Fruit fly (Drosophila melanogaster) whole organism, embryonic: ENCODE results near the gene CG33258.

Experiments
- ATbp ChIP-seq: fragments of 200-800 bp; sonication (Bioruptor generic); optimal IDR thresholded peaks from 2 replicates; lab custom pipeline; 2017; ENCODE audit warnings: missing biosample characterization, mild to moderate bottlenecking, missing genetic modification characterization, missing genetic modification reagents
- Aef1 ChIP-seq: fragments of 200-800 bp; sonication (Bioruptor generic); IDR thresholded peaks from 3 replicates; pipeline ENCODE4 v1.3.6; 2022; ENCODE audit warnings: missing biosample characterization, missing genetic modification characterization
- Antp ChIP-seq: fragments of 200-800 bp; sonication (Bioruptor generic); optimal IDR thresholded peaks from 3 replicates; lab custom pipeline; 2016; ENCODE audit warnings: missing biosample characterization, missing genetic modification characterization
- B-H2 ChIP-seq: fragments of 200-800 bp; sonication (Bioruptor generic); optimal IDR thresholded peaks from 2 replicates; lab custom pipeline; 2018; ENCODE audit warnings: missing biosample characterization, mild to moderate bottlenecking, missing genetic modification characterization
- Blimp-1 ChIP-seq: fragments of 200-800 bp; sonication (Bioruptor generic); optimal IDR thresholded peaks from 3 replicates; lab custom pipeline; 2018; ENCODE audit warnings: missing biosample characterization, missing genetic modification characterization, mild to moderate bottlenecking, moderate library complexity, missing genetic modification reagents
- CG10565 ChIP-seq: fragments of 200-800 bp; sonication (Bioruptor generic); optimal IDR thresholded peaks from 3 replicates; lab custom pipeline; 2016; ENCODE audit warnings: missing biosample characterization, mild to moderate bottlenecking, missing genetic modification characterization
- CG1233 ChIP-seq: fragments of 200-800 bp; sonication (Bioruptor generic); optimal IDR thresholded peaks from 4 replicates; lab custom pipeline; 2018; ENCODE audit warnings: missing biosample characterization, mild to moderate bottlenecking, missing genetic modification characterization
- CG15696 ChIP-seq: fragments of 200-800 bp; sonication (Bioruptor generic); optimal IDR thresholded peaks from 2 replicates; lab custom pipeline; 2019; ENCODE audit warnings: missing biosample characterization, mild to moderate bottlenecking, missing genetic modification characterization, moderate library complexity
- CG16815 ChIP-seq: fragments of 200-800 bp; sonication (Bioruptor generic); optimal IDR thresholded peaks from 3 replicates; lab custom pipeline; 2017; ENCODE audit warnings: missing biosample characterization, mild to moderate bottlenecking, missing genetic modification characterization
- CG17612 ChIP-seq: fragments of 200-800 bp; sonication (Bioruptor generic); IDR thresholded peaks from 2 replicates; pipeline ENCODE4 v1.3.6; 2022; ENCODE audit warnings: missing biosample characterization, missing genetic modification characterization
- CG18764 ChIP-seq: fragments of 200-800 bp; sonication (Bioruptor generic); optimal IDR thresholded peaks from 3 replicates; lab custom pipeline; 2016; ENCODE audit warnings: missing biosample characterization, missing genetic modification characterization
- CG30431 ChIP-seq: fragments of 200-800 bp; sonication (Bioruptor generic); optimal IDR thresholded peaks from 2 replicates; lab custom pipeline; 2017; ENCODE audit warnings: missing biosample characterization, missing genetic modification characterization
- CG31365 ChIP-seq: fragments of 200-800 bp; sonication (Bioruptor generic); optimal IDR thresholded peaks from 2 replicates; lab custom pipeline; 2018; ENCODE audit warnings: missing biosample characterization, mild to moderate bottlenecking, missing genetic modification characterization
- CG32767 ChIP-seq: fragments of 200-800 bp; sonication (Bioruptor generic); IDR thresholded peaks from 2 replicates; pipeline ENCODE4 v1.3.6; 2022; ENCODE audit warnings: missing biosample characterization, missing genetic modification characterization
- CG42726 ChIP-seq: fragments of 200-800 bp; sonication (Bioruptor generic); IDR thresholded peaks from 2 replicates; pipeline ENCODE4 v1.3.6; 2022; ENCODE audit warnings: missing biosample characterization, missing genetic modification characterization; ENCODE audit not compliant: partially characterized antibody
- CG6254 ChIP-seq: fragments of 200-800 bp; sonication (Bioruptor generic); optimal IDR thresholded peaks from 3 replicates; lab custom pipeline; 2017; ENCODE audit warnings: mild to moderate bottlenecking, missing biosample characterization, missing genetic modification reagents, missing genetic modification characterization
- CG6765 ChIP-seq: fragments of 200-800 bp; sonication (Bioruptor generic); optimal IDR thresholded peaks from 3 replicates; lab custom pipeline; 2017; ENCODE audit warnings: missing biosample characterization, mild to moderate bottlenecking, missing genetic modification characterization
- CG6813 ChIP-seq: fragments of 200-800 bp; sonication (Bioruptor generic); optimal IDR thresholded peaks from 2 replicates; lab custom pipeline; 2017; ENCODE audit warnings: missing biosample characterization, missing genetic modification characterization, mild to moderate bottlenecking, moderate library complexity, missing genetic modification reagents
- CG8388 ChIP-seq: fragments of 200-800 bp; sonication (Bioruptor generic); optimal IDR thresholded peaks from 2 replicates; lab custom pipeline; 2019; ENCODE audit warnings: missing biosample characterization, mild to moderate bottlenecking, missing genetic modification characterization, moderate library complexity
- Dip3 ChIP-seq: fragments of 200-800 bp; sonication (Bioruptor generic); optimal IDR thresholded peaks from 3 replicates; lab custom pipeline; 2016; ENCODE audit warnings: missing biosample characterization, missing genetic modification characterization
- Doc3 ChIP-seq: fragments of 200-800 bp; sonication (Bioruptor generic); IDR thresholded peaks from 3 replicates; pipeline ENCODE4 v1.3.6; 2022; ENCODE audit warnings: missing biosample characterization, missing genetic modification characterization; ENCODE audit not compliant: partially characterized antibody
- Fer1 ChIP-seq: fragments of 200-800 bp; sonication (Bioruptor generic); optimal IDR thresholded peaks from 2 replicates; lab custom pipeline; 2017; ENCODE audit warnings: missing biosample characterization, mild to moderate bottlenecking, missing genetic modification characterization
- Hmr ChIP-seq: fragments of 200-800 bp; sonication (Bioruptor generic); optimal IDR thresholded peaks from 3 replicates; lab custom pipeline; 2017; ENCODE audit warnings: mild to moderate bottlenecking, missing biosample characterization, missing genetic modification reagents, missing genetic modification characterization
- Meics ChIP-seq: fragments of 200-800 bp; sonication (Bioruptor generic); optimal IDR thresholded peaks from 2 replicates; lab custom pipeline; 2017; ENCODE audit warnings: missing biosample characterization, mild to moderate bottlenecking, missing genetic modification characterization
- Myb ChIP-seq: fragments of 200-800 bp; sonication (Bioruptor generic); optimal IDR thresholded peaks from 2 replicates; lab custom pipeline; 2016; ENCODE audit warnings: missing biosample characterization, missing genetic modification characterization
- Oaz ChIP-seq: fragments of 200-800 bp; sonication (Bioruptor generic); IDR thresholded peaks from 2 replicates; pipeline ENCODE4 v1.3.6; 2022; ENCODE audit warnings: missing biosample characterization, missing genetic modification characterization
- Scr ChIP-seq: fragments of 200-800 bp; sonication (Bioruptor generic); IDR thresholded peaks from 2 replicates; pipeline ENCODE4 v1.3.6; 2022; ENCODE audit warnings: missing biosample characterization, missing genetic modification characterization; ENCODE audit not compliant: partially characterized antibody
- Six4 ChIP-seq: fragments of 200-800 bp; sonication (Bioruptor generic); optimal IDR thresholded peaks from 2 replicates; lab custom pipeline; 2016; ENCODE audit warnings: missing biosample characterization, missing genetic modification characterization
- amos ChIP-seq: fragments of 200-800 bp; sonication (Bioruptor generic); IDR thresholded peaks from 2 replicates; pipeline ENCODE4 v1.3.6; 2022; ENCODE audit warnings: missing biosample characterization, missing genetic modification characterization; ENCODE audit not compliant: partially characterized antibody
- ap ChIP-seq: fragments of 200-800 bp; sonication (Bioruptor generic); IDR thresholded peaks from 2 replicates; pipeline ENCODE4 v1.3.6; 2022; ENCODE audit warnings: missing biosample characterization, missing genetic modification characterization
- ase ChIP-seq: fragments of 200-800 bp; sonication (Bioruptor generic); IDR thresholded peaks from 3 replicates; pipeline ENCODE4 v1.3.6; 2022; ENCODE audit warnings: missing biosample characterization, missing genetic modification characterization
- crol ChIP-seq: fragments of 200-800 bp; sonication (Bioruptor generic); IDR thresholded peaks from 2 replicates; pipeline ENCODE4 v1.3.6; 2022; ENCODE audit warnings: missing biosample characterization, missing genetic modification characterization
- emc ChIP-seq: fragments of 200-800 bp; sonication (Bioruptor generic); optimal IDR thresholded peaks from 2 replicates; lab custom pipeline; 2016; ENCODE audit warnings: missing biosample characterization, missing genetic modification characterization
- eyg ChIP-seq: fragments of 200-800 bp; sonication (Bioruptor generic); optimal IDR thresholded peaks from 3 replicates; lab custom pipeline; 2016; ENCODE audit warnings: missing biosample characterization, missing genetic modification characterization
- fd102C ChIP-seq: fragments of 200-800 bp; sonication (Bioruptor generic); optimal IDR thresholded peaks from 2 replicates; lab custom pipeline; 2018; ENCODE audit warnings: missing biosample characterization, mild to moderate bottlenecking, missing genetic modification characterization, moderate library complexity
- gsb ChIP-seq: fragments of 200-800 bp; sonication (Bioruptor generic); IDR thresholded peaks from 2 replicates; pipeline ENCODE4 v1.3.6; 2022; ENCODE audit warnings: missing biosample characterization, missing genetic modification characterization
- hbn ChIP-seq: fragments of 200-800 bp; sonication (Bioruptor generic); IDR thresholded peaks from 2 replicates; pipeline ENCODE4 v1.3.6; 2022; ENCODE audit warnings: missing biosample characterization, missing genetic modification characterization; ENCODE audit not compliant: partially characterized antibody
- ind ChIP-seq: fragments of 200-800 bp; sonication (Bioruptor generic); optimal IDR thresholded peaks from 3 replicates; lab custom pipeline; 2016; ENCODE audit warnings: missing biosample characterization, missing genetic modification characterization
- jing ChIP-seq: fragments of 200-800 bp; sonication (Bioruptor generic); optimal IDR thresholded peaks from 2 replicates; lab custom pipeline; 2018; ENCODE audit warnings: missing biosample characterization, mild to moderate bottlenecking, missing genetic modification characterization
- klu ChIP-seq: fragments of 200-800 bp; sonication (Bioruptor generic); IDR thresholded peaks from 2 replicates; pipeline ENCODE4 v1.3.6; 2022; ENCODE audit warnings: missing biosample characterization, missing genetic modification characterization
- pum ChIP-seq: fragments of 200-800 bp; sonication (Bioruptor generic); optimal IDR thresholded peaks from 2 replicates; lab custom pipeline; 2016; ENCODE audit warnings: missing biosample characterization, missing genetic modification characterization
- ro ChIP-seq: fragments of 200-800 bp; sonication (Bioruptor generic); IDR thresholded peaks from 2 replicates; pipeline ENCODE4 v1.3.6; 2022; ENCODE audit warnings: missing biosample characterization, missing genetic modification characterization
- seq ChIP-seq: fragments of 200-800 bp; sonication (Bioruptor generic); IDR thresholded peaks from 2 replicates; pipeline ENCODE4 v1.3.6; 2022; ENCODE audit warnings: missing biosample characterization, missing genetic modification characterization
- sqz ChIP-seq: fragments of 200-800 bp; sonication (Bioruptor generic); optimal IDR thresholded peaks from 3 replicates; lab custom pipeline; 2018; ENCODE audit warnings: missing biosample characterization, mild to moderate bottlenecking, missing genetic modification characterization
- sr ChIP-seq: fragments of 200-800 bp; sonication (Bioruptor generic); IDR thresholded peaks from 3 replicates; pipeline ENCODE4 v1.3.6; 2022; ENCODE audit warnings: missing biosample characterization, missing genetic modification characterization
- stc ChIP-seq: fragments of 200-800 bp; sonication (Bioruptor generic); IDR thresholded peaks from 2 replicates; pipeline ENCODE4 v1.3.6; 2022; ENCODE audit warnings: missing biosample characterization, missing genetic modification characterization
- unc-4 ChIP-seq: fragments of 200-800 bp; sonication (Bioruptor generic); IDR thresholded peaks from 2 replicates; pipeline ENCODE4 v1.3.6; 2022; ENCODE audit warnings: missing biosample characterization, missing genetic modification characterization; ENCODE audit not compliant: partially characterized antibody
- usp ChIP-seq: fragments of >200 bp; optimal IDR thresholded peaks from 2 replicates; lab custom pipeline; 2017; ENCODE audit warnings: missing biosample characterization, missing genetic modification characterization
- vvl ChIP-seq: fragments of 200-800 bp; sonication (Bioruptor generic); IDR thresholded peaks from 2 replicates; pipeline ENCODE4 v1.3.6; 2022; ENCODE audit warnings: missing biosample characterization, missing genetic modification characterization
- wek ChIP-seq: fragments of 200-800 bp; sonication (Bioruptor generic); optimal IDR thresholded peaks from 3 replicates; lab custom pipeline; 2018; ENCODE audit warnings: missing biosample characterization, mild to moderate bottlenecking, missing genetic modification characterization, moderate library complexity
- zen2 ChIP-seq: fragments of 200-800 bp; sonication (Bioruptor generic); IDR thresholded peaks from 3 replicates; pipeline ENCODE4 v1.3.6; 2022; ENCODE audit warnings: missing biosample characterization, missing genetic modification characterization; ENCODE audit not compliant: partially characterized antibody

The CG33258 gene

DNA sequence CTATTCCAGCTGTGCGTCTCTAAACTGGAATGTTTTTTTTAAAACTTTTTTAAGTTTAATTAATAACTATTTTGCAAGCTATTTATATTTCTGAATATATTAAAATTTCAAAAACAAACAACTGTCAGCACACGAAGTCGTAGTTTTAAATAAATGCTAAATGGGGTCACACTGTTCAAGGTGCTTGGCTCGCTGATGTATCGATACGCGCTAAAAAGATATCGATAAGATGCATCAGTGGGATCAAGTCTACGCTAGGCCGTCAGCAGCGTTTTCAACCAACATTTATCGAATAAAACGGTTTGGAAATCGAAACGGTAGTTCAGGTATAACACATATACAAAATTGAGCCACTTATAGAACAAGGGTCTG lies 31.5 kb upstream of the CG33258 start, which contains the start of gene Diap1 (continued):
- TF ChIP-seq Hmr (GFP tag; lab: Kevin White, UChicago): peak; percentile 31
- TF ChIP-seq CG31365 (tag; lab: Kevin White, UChicago): no peak
- no peak for TF ChIP-seq fd102C
- TF ChIP-seq klu (GFP tag; lab: Robert Waterston, UW): no peak
- no peak for TF ChIP-seq ro (GFP tag; lab: Robert Waterston, UW)
- TF ChIP-seq CG10565 (GFP tag; lab: Kevin White, UChicago): no peak
- no peak; the same call in 1 of the 2 replicates for TF ChIP-seq crol (GFP tag; lab: Robert Waterston, UW)
- TF ChIP-seq ATbp: no peak
- no peak for TF ChIP-seq eyg
- TF ChIP-seq CG6254 (GFP tag; lab: Kevin White, UChicago): no peak
- peak; percentile 89; the same call in 1 of the 2 replicates for TF ChIP-seq amos
- no peak for TF ChIP-seq Six4
- TF ChIP-seq usp: no peak
- TF ChIP-seq CG1233 (GFP tag; lab: Kevin White, UChicago): no peak
- no peak for TF ChIP-seq Fer1
- no peak for TF ChIP-seq emc (GFP tag; lab: Kevin White, UChicago)
- no peak for TF ChIP-seq Oaz (GFP tag; lab: Robert Waterston, UW)
- TF ChIP-seq vvl (GFP tag; lab: Robert Waterston, UW): peak; percentile 76
- TF ChIP-seq ind: no peak
- peak; percentile 91 for TF ChIP-seq CG42726 (GFP tag; lab: Robert Waterston, UW)
- TF ChIP-seq hbn (GFP tag; lab: Robert Waterston, UW): peak; percentile 82
- TF ChIP-seq sqz: no peak
- no peak for TF ChIP-seq CG17612
- peak; percentile 86 for TF ChIP-seq Scr (GFP tag; lab: Robert Waterston, UW)
- TF ChIP-seq CG6813 (GFP tag; lab: Kevin White, UChicago): no peak
- no peak for TF ChIP-seq ase (GFP tag; lab: Robert Waterston, UW)
- no peak for TF ChIP-seq CG6765 (GFP tag; lab: Kevin White, UChicago)
- TF ChIP-seq CG8388 (GFP tag; lab: Kevin White, UChicago): no peak
- TF ChIP-seq CG30431: no peak
- no peak for TF ChIP-seq Meics (GFP tag; lab: Kevin White, UChicago)
- no peak for TF ChIP-seq pum
- no peak for TF ChIP-seq B-H2 (GFP tag; lab: Kevin White, UChicago)
- no peak for TF ChIP-seq sr (GFP tag; lab: Robert Waterston, UW)
- no peak for TF ChIP-seq Dip3
- no peak for TF ChIP-seq Aef1
- TF ChIP-seq unc-4 (GFP tag; lab: Robert Waterston, UW): peak; percentile 88
- no peak for TF ChIP-seq gsb (GFP tag; lab: Robert Waterston, UW)
- TF ChIP-seq stc (GFP tag; lab: Robert Waterston, UW): no peak
- TF ChIP-seq CG18764 (GFP tag; lab: Kevin White, UChicago): no peak
- TF ChIP-seq CG32767 (GFP tag; lab: Robert Waterston, UW): no peak
- no peak for TF ChIP-seq wek (GFP tag; lab: Kevin White, UChicago)
- TF ChIP-seq Antp (GFP tag; lab: Kevin White, UChicago): no peak
- TF ChIP-seq CG16815 (GFP tag; lab: Kevin White, UChicago): no peak
- TF ChIP-seq CG15696 (tag; lab: Kevin White, UChicago): no peak
- TF ChIP-seq ap (GFP tag; lab: Robert Waterston, UW): no peak
- TF ChIP-seq seq: 0 out of 2 replicates have a peak, but pooled peaks have one; percentile 3
- TF ChIP-seq zen2 (GFP tag; lab: Robert Waterston, UW): peak; percentile 91; the same call in 2 of the 3 replicates
- TF ChIP-seq Myb: peak; percentile 79
- TF ChIP-seq Doc3 (GFP tag; lab: Robert Waterston, UW): peak; percentile 85
- TF ChIP-seq jing (GFP tag; lab: Kevin White, UChicago): no peak
- peak; percentile 15 for TF ChIP-seq Blimp-1 (GFP tag; lab: Kevin White, UChicago)
